Worm (Caenorhabditis elegans) whole organism, early embryonic: ENCODE data around the gene T25E4.1.

ENCODE experiments used
- B0310.2 ChIP-seq: sonication (generic microtip); optimal IDR thresholded peaks from 2 replicates; lab custom pipeline; 2016; ENCODE audit warnings: mild to moderate bottlenecking, missing genetic modification characterization, missing compliant biosample characterization
- F13C5.2 ChIP-seq: sonication (generic microtip); optimal IDR thresholded peaks from 2 replicates; lab custom pipeline; 2017; ENCODE audit warnings: mild to moderate bottlenecking, missing genetic modification characterization, inconsistent platforms, missing compliant biosample characterization
- aly-1 ChIP-seq: sonication (generic microtip); optimal IDR thresholded peaks from 2 replicates; lab custom pipeline; 2016; ENCODE audit warnings: missing genetic modification characterization, missing compliant biosample characterization
- ama-1 ChIP-seq: fragments of 150-350 bp; optimal IDR thresholded peaks from 2 replicates; lab custom pipeline; 2014
- ceh-36 ChIP-seq: sonication (generic microtip); optimal IDR thresholded peaks from 2 replicates; lab custom pipeline; 2016; ENCODE audit warnings: missing genetic modification characterization, inconsistent platforms, missing compliant biosample characterization
- ets-7 ChIP-seq: sonication (generic microtip); optimal IDR thresholded peaks from 2 replicates; lab custom pipeline; 2016; ENCODE audit warnings: missing genotype, missing genetic modification characterization, missing compliant biosample characterization
- hmbx-1 ChIP-seq: sonication (generic microtip); optimal IDR thresholded peaks from 2 replicates; lab custom pipeline; 2016; ENCODE audit warnings: mild to moderate bottlenecking, missing genetic modification characterization, missing compliant biosample characterization
- hnd-1 ChIP-seq: sonication (generic microtip); optimal IDR thresholded peaks from 2 replicates; lab custom pipeline; 2016; ENCODE audit warnings: missing genetic modification characterization, missing compliant biosample characterization
- pes-1 ChIP-seq: fragments of 200-800 bp; sonication (Bioruptor generic); IDR thresholded peaks from 2 replicates; pipeline ENCODE4 v1.3.6; 2022; ENCODE audit warnings: missing genetic modification reagents, missing genetic modification characterization, missing compliant biosample characterization
- scrt-1 ChIP-seq: fragments of 200-800 bp; sonication (Bioruptor generic); IDR thresholded peaks from 2 replicates; pipeline ENCODE4 v1.3.6; 2022; ENCODE audit warnings: missing genetic modification characterization, missing compliant biosample characterization
- sea-1 ChIP-seq: fragments of 200-800 bp; sonication (Bioruptor generic); conservative IDR thresholded peaks from 2 replicates; pipeline ENCODE4 v1.3.6; 2022; ENCODE audit warnings: missing genetic modification characterization, missing compliant biosample characterization
- tbx-11 ChIP-seq: fragments of 200-800 bp; sonication (Bioruptor generic); IDR thresholded peaks from 2 replicates; pipeline ENCODE4 v1.3.6; 2022; ENCODE audit warnings: missing genetic modification characterization, missing compliant biosample characterization

- TF ChIP-seq sea-1 = no peak
- TF ChIP-seq ama-1 (lab: Kevin White, UChicago) = no peak
- no peak for TF ChIP-seq scrt-1 (GFP tag; lab: Robert Waterston, UW)
- TF ChIP-seq ets-7 (tag; lab: Kevin White, UChicago) = no peak
- TF ChIP-seq F13C5.2 = no peak
- TF ChIP-seq aly-1 (tag; lab: Kevin White, UChicago) = no peak
- no peak for TF ChIP-seq pes-1 (GFP tag; lab: Robert Waterston, UW)
- TF ChIP-seq B0310.2 (tag; lab: Kevin White, UChicago) = no peak
- TF ChIP-seq tbx-11 (GFP tag; lab: Robert Waterston, UW) = no peak
- no peak for TF ChIP-seq ceh-36
- TF ChIP-seq hmbx-1 (tag; lab: Kevin White, UChicago) = no peak
- TF ChIP-seq hnd-1 = no peak
Observed at ce11 chrII:5553531-5553930, 24.6 kb upstream of the T25E4.1 start.
